Worm (Caenorhabditis elegans): Measurements from ENCODE around the gene pph-4.2.

DNA sequence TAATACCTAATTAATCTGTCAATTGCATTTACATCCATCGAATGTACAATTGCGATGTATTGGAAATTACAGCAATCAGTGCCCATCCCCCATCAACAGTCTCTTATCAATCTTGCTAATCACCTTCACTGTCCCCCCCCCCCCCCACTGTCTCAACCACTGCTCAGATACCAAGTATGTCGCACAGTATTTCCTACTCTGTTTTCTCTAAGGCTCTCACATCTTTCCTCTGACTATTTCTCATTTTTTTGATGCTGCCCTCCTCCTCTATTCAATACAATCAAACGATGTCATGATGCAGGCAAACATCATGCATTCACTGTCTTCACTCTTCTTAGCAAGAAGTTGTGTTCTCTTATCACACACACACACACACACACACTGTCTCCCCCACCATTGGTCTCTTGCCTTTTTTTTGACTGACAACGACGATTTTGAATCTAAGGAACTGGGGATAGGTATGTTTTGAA lies 49.5 kb downstream of the pph-4.2 start, which contains the start of the genes zip-12 and Y75B8A.63:
- TF ChIP-seq ama-1 (optimal IDR thresholded peaks at IDR 0.05) (no peak), unc-62 (GFP tag; optimal IDR thresholded peaks at IDR 0.05) (no peak), elt-1 (tag; optimal IDR thresholded peaks at IDR 0.05) (no peak), zag-1 (tag; optimal IDR thresholded peaks at IDR 0.05) (no peak), nhr-23 (tag; optimal IDR thresholded peaks at IDR 0.05) (no peak)

Data from whole organism, L3 larva.